Worm (Caenorhabditis elegans) whole organism, young adult: ENCODE measurements around the gene Y39A3B.7.

Source experiments
- F33H1.4 ChIP-seq: fragments of 200-800 bp; sonication (Bioruptor generic); IDR thresholded peaks from 2 replicates; pipeline ENCODE4 v1.3.6; 2022; ENCODE audit warnings: missing genetic modification reagents, missing genetic modification characterization, missing compliant biosample characterization
- aptf-2 ChIP-seq: fragments of 200-800 bp; sonication (Bioruptor generic); conservative IDR thresholded peaks from 2 replicates; pipeline ENCODE4 v1.3.6; 2022; ENCODE audit warnings: missing genetic modification reagents, missing genetic modification characterization, missing compliant biosample characterization
- bed-2 ChIP-seq: fragments of 200-800 bp; sonication (Bioruptor generic); IDR thresholded peaks from 2 replicates; pipeline ENCODE4 v1.3.6; 2022; ENCODE audit warnings: missing genetic modification reagents, missing genetic modification characterization, missing compliant biosample characterization
- ceh-58 ChIP-seq: fragments of 200-800 bp; sonication (Bioruptor generic); IDR thresholded peaks from 2 replicates; pipeline ENCODE4 v1.3.6; 2022; ENCODE audit warnings: missing genetic modification characterization, missing compliant biosample characterization
- let-607 ChIP-seq, 2 experiments: fragments of 200-800 bp in 1 of 2; sonication (Bioruptor generic) in 1 of 2; sonication (generic microtip) in 1 of 2; optimal IDR thresholded peaks; 2 replicates each; lab custom pipeline; 2016 to 2018; ENCODE audit warnings: mild to moderate bottlenecking in 2 of 2, missing compliant biosample characterization in 2 of 2, missing genetic modification characterization in 2 of 2, moderate library complexity in 2 of 2, missing genotype in 1 of 2
- nfya-1 ChIP-seq: sonication (generic microtip); optimal IDR thresholded peaks from 2 replicates; lab custom pipeline; 2017; ENCODE audit warnings: antibody characterized with exemption, missing compliant biosample characterization, missing genetic modification characterization, borderline replicate concordance; ENCODE audit not compliant: insufficient read depth
- nhr-90 ChIP-seq: sonication (generic microtip); optimal IDR thresholded peaks from 2 replicates; lab custom pipeline; 2016; ENCODE audit warnings: missing genotype, mild to moderate bottlenecking, missing genetic modification characterization, missing compliant biosample characterization
- pbrm-1 ChIP-seq: fragments of 200-800 bp; sonication (Bioruptor generic); IDR thresholded peaks from 2 replicates; pipeline ENCODE4 v1.3.6; 2022; ENCODE audit warnings: missing genetic modification reagents, missing genetic modification characterization, missing compliant biosample characterization
- tbx-9 ChIP-seq: sonication (generic microtip); optimal IDR thresholded peaks from 2 replicates; lab custom pipeline; 2016; ENCODE audit warnings: borderline replicate concordance, missing genetic modification characterization, inconsistent platforms, missing compliant biosample characterization
- xnd-1 ChIP-seq: sonication (generic microtip); optimal IDR thresholded peaks from 2 replicates; lab custom pipeline; 2016; ENCODE audit warnings: missing genotype, missing genetic modification reagents, missing genetic modification characterization, missing compliant biosample characterization

DNA sequence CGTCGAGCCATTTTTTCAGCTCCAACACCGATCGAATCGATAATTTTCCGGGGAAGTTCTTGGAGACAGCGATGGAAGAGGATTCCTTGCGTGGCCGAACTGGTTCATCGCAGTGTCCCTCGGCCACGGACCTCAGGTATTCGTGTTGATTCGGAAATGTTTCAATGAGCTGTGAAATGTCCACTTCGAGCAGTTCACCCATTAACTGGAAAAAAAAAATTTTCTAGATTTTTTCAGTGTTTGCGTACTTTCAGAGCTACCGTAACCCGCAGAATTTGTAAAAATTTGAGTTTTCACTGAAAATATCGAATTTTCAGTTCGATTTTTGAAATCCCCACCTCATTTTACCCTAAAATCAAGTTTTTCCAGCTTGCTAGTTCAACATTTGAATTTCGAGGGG is 36.9 kb downstream of the Y39A3B.7 start:
- TF ChIP-seq nhr-90 (no peak), nfya-1 (tag; lab: Kevin White, UChicago) (no peak), ceh-58 (no peak), tbx-9 (tag; lab: Kevin White, UChicago) (no peak), aptf-2 (GFP tag; lab: Robert Waterston, UW) (no peak), F33H1.4 (no peak), pbrm-1 (GFP tag; lab: Robert Waterston, UW) (no peak), bed-2 (GFP tag; lab: Robert Waterston, UW) (no peak), xnd-1 (tag; lab: Kevin White, UChicago) (no peak), let-607 (tag; optimal IDR thresholded peaks at IDR 0.05; lab: Kevin White, UChicago) (no peak)
